Worm (Caenorhabditis elegans) whole organism, young adult: ENCODE measurements around the gene cdh-9.
A peak's percentile ranks its signal among the peaks of the same experiment; 100 is the strongest.

Source experiments
- C06A6.2 ChIP-seq: fragments of 200-800 bp; sonication (Bioruptor generic); conservative IDR thresholded peaks from 2 replicates; pipeline ENCODE4 v1.3.6; 2022; ENCODE audit warnings: missing genetic modification characterization, missing compliant biosample characterization
- F23B12.7 ChIP-seq: sonication (generic microtip); optimal IDR thresholded peaks from 2 replicates; lab custom pipeline; 2017; ENCODE audit warnings: missing genetic modification characterization, mild to moderate bottlenecking, missing compliant biosample characterization, antibody characterized with exemption, moderate library complexity; ENCODE audit not compliant: insufficient read depth
- F37B4.10 ChIP-seq: fragments of 200-800 bp; sonication (Bioruptor generic); IDR thresholded peaks from 2 replicates; pipeline ENCODE4 v1.3.6; 2022; ENCODE audit warnings: missing genetic modification characterization, missing compliant biosample characterization
- F39B2.1 ChIP-seq: fragments of 200-800 bp; sonication (Bioruptor generic); IDR thresholded peaks from 2 replicates; pipeline ENCODE4 v1.3.6; 2022; ENCODE audit warnings: missing genetic modification reagents, missing genetic modification characterization, missing compliant biosample characterization
- T07F8.4 ChIP-seq: sonication (generic microtip); optimal IDR thresholded peaks from 2 replicates; lab custom pipeline; 2016; ENCODE audit warnings: mild to moderate bottlenecking, missing genetic modification characterization, moderate library complexity, missing compliant biosample characterization
- Y53F4B.3 ChIP-seq: fragments of 200-800 bp; sonication (Bioruptor generic); IDR thresholded peaks from 2 replicates; pipeline ENCODE4 v1.3.6; 2022; ENCODE audit warnings: missing genetic modification reagents, missing genetic modification characterization, missing compliant biosample characterization
- ZK185.1 ChIP-seq: sonication (generic microtip); optimal IDR thresholded peaks from 2 replicates; lab custom pipeline; 2016; ENCODE audit warnings: mild to moderate bottlenecking, missing genetic modification characterization, missing compliant biosample characterization; ENCODE audit not compliant: poor library complexity, severe bottlenecking
- attf-5 ChIP-seq: fragments of 200-800 bp; sonication (Bioruptor generic); optimal IDR thresholded peaks from 2 replicates; lab custom pipeline; 2018; ENCODE audit warnings: mild to moderate bottlenecking, missing genetic modification characterization, missing compliant biosample characterization
- attf-6 ChIP-seq: fragments of 200-800 bp; sonication (Bioruptor generic); IDR thresholded peaks from 2 replicates; pipeline ENCODE4 v1.3.6; 2022; ENCODE audit warnings: missing genetic modification reagents, missing genetic modification characterization, missing compliant biosample characterization
- bed-1 ChIP-seq: fragments of 200-800 bp; sonication (Bioruptor generic); IDR thresholded peaks from 2 replicates; pipeline ENCODE4 v1.3.6; 2022; ENCODE audit warnings: missing genetic modification reagents, missing genetic modification characterization, missing compliant biosample characterization
- cebp-2 ChIP-seq: fragments of 200-800 bp; sonication (Bioruptor generic); IDR thresholded peaks from 2 replicates; pipeline ENCODE4 v1.3.6; 2022; ENCODE audit warnings: missing genetic modification characterization, missing compliant biosample characterization
- ceh-100 ChIP-seq: fragments of 200-800 bp; sonication (Bioruptor generic); IDR thresholded peaks from 2 replicates; pipeline ENCODE4 v1.3.6; 2022; ENCODE audit warnings: missing genetic modification reagents, missing genetic modification characterization, missing compliant biosample characterization
- dox-1 ChIP-seq: fragments of 200-800 bp; sonication (Bioruptor generic); IDR thresholded peaks from 2 replicates; pipeline ENCODE4 v1.3.6; 2022; ENCODE audit warnings: missing genetic modification reagents, missing genetic modification characterization, missing compliant biosample characterization
- efl-1 ChIP-seq: fragments of 150-350 bp; optimal IDR thresholded peaks from 2 replicates; lab custom pipeline; 2014; ENCODE audit warnings: missing biosample characterization, missing genetic modification reagents, missing genetic modification characterization
- ets-4 ChIP-seq: fragments of 200-800 bp; sonication (Bioruptor generic); optimal IDR thresholded peaks from 2 replicates; lab custom pipeline; 2018; ENCODE audit warnings: mild to moderate bottlenecking, missing genetic modification characterization, missing compliant biosample characterization
- fkh-3 ChIP-seq: sonication (generic microtip); optimal IDR thresholded peaks from 2 replicates; lab custom pipeline; 2016; ENCODE audit warnings: mild to moderate bottlenecking, missing genetic modification characterization, missing compliant biosample characterization
- him-1 ChIP-seq: sonication (generic microtip); optimal IDR thresholded peaks from 2 replicates; lab custom pipeline; 2016; ENCODE audit warnings: missing genotype, missing genetic modification reagents, missing genetic modification characterization, missing compliant biosample characterization
- hlh-12 ChIP-seq: sonication (generic microtip); optimal IDR thresholded peaks from 2 replicates; lab custom pipeline; 2016; ENCODE audit warnings: missing genetic modification characterization, missing compliant biosample characterization
- hlh-26 ChIP-seq: fragments of 200-800 bp; sonication (Bioruptor generic); conservative IDR thresholded peaks from 2 replicates; pipeline ENCODE4 v1.3.6; 2022; ENCODE audit warnings: missing genetic modification reagents, missing genetic modification characterization, missing compliant biosample characterization
- hmg-20 ChIP-seq: fragments of 200-800 bp; sonication (Bioruptor generic); IDR thresholded peaks from 2 replicates; pipeline ENCODE4 v1.3.6; 2022; ENCODE audit warnings: missing genetic modification reagents, missing genetic modification characterization, missing compliant biosample characterization
- let-607 ChIP-seq, 2 experiments: fragments of 200-800 bp in 1 of 2; sonication (Bioruptor generic) in 1 of 2; sonication (generic microtip) in 1 of 2; optimal IDR thresholded peaks; 2 replicates each; lab custom pipeline; 2016 to 2018; ENCODE audit warnings: mild to moderate bottlenecking in 2 of 2, missing compliant biosample characterization in 2 of 2, missing genetic modification characterization in 2 of 2, moderate library complexity in 2 of 2, missing genotype in 1 of 2
- lin-26 ChIP-seq: fragments of 200-800 bp; sonication (Bioruptor generic); IDR thresholded peaks from 2 replicates; pipeline ENCODE4 v1.3.6; 2022; ENCODE audit warnings: missing genetic modification reagents, missing genetic modification characterization, missing compliant biosample characterization
- madf-3 ChIP-seq: fragments of 200-800 bp; sonication (Bioruptor generic); IDR thresholded peaks from 2 replicates; pipeline ENCODE4 v1.3.6; 2022; ENCODE audit warnings: missing genetic modification reagents, missing genetic modification characterization, missing compliant biosample characterization
- mcd-1 ChIP-seq: fragments of 200-800 bp; sonication (Bioruptor generic); IDR thresholded peaks from 2 replicates; pipeline ENCODE4 v1.3.6; 2022; ENCODE audit warnings: missing genetic modification reagents, missing genetic modification characterization, missing compliant biosample characterization
- mes-4 ChIP-seq: sonication (generic microtip); optimal IDR thresholded peaks from 2 replicates; lab custom pipeline; 2016; ENCODE audit warnings: missing genotype, missing genetic modification characterization, missing compliant biosample characterization
- mxl-1 ChIP-seq: sonication (generic microtip); optimal IDR thresholded peaks from 2 replicates; lab custom pipeline; 2016; ENCODE audit warnings: missing genetic modification characterization, missing compliant biosample characterization
- nfya-1 ChIP-seq: sonication (generic microtip); optimal IDR thresholded peaks from 2 replicates; lab custom pipeline; 2017; ENCODE audit warnings: antibody characterized with exemption, missing compliant biosample characterization, missing genetic modification characterization, borderline replicate concordance; ENCODE audit not compliant: insufficient read depth
- nfya-2 ChIP-seq: fragments of 200-800 bp; sonication (Bioruptor generic); IDR thresholded peaks from 2 replicates; pipeline ENCODE4 v1.3.6; 2022; ENCODE audit warnings: missing genetic modification reagents, missing genetic modification characterization, missing compliant biosample characterization
- nhr-120 ChIP-seq: fragments of 200-800 bp; sonication (Bioruptor generic); IDR thresholded peaks from 2 replicates; pipeline ENCODE4 v1.3.6; 2022; ENCODE audit warnings: missing genetic modification characterization, missing compliant biosample characterization
- nhr-179 ChIP-seq: sonication (generic microtip); optimal IDR thresholded peaks from 2 replicates; lab custom pipeline; 2016; ENCODE audit warnings: mild to moderate bottlenecking, missing genetic modification characterization, missing compliant biosample characterization
- nhr-80 ChIP-seq: sonication (generic microtip); optimal IDR thresholded peaks from 2 replicates; lab custom pipeline; 2016; ENCODE audit warnings: missing genetic modification characterization, missing compliant biosample characterization
- nhr-90 ChIP-seq: sonication (generic microtip); optimal IDR thresholded peaks from 2 replicates; lab custom pipeline; 2016; ENCODE audit warnings: missing genotype, mild to moderate bottlenecking, missing genetic modification characterization, missing compliant biosample characterization
- pbrm-1 ChIP-seq: fragments of 200-800 bp; sonication (Bioruptor generic); IDR thresholded peaks from 2 replicates; pipeline ENCODE4 v1.3.6; 2022; ENCODE audit warnings: missing genetic modification reagents, missing genetic modification characterization, missing compliant biosample characterization
- pha-4 ChIP-seq: fragments of 150-350 bp; sonication (generic microtip); optimal IDR thresholded peaks from 2 replicates; lab custom pipeline; 2014; ENCODE audit warnings: missing biosample characterization, missing genetic modification reagents, missing genetic modification characterization
- rcor-1 ChIP-seq: fragments of 200-800 bp; sonication (Bioruptor generic); IDR thresholded peaks from 2 replicates; pipeline ENCODE4 v1.3.6; 2022; ENCODE audit warnings: missing genetic modification reagents, missing genetic modification characterization, missing compliant biosample characterization
- repo-1 ChIP-seq: sonication (generic microtip); optimal IDR thresholded peaks from 2 replicates; lab custom pipeline; 2017; ENCODE audit warnings: mild to moderate bottlenecking, missing genetic modification characterization, missing compliant biosample characterization
- sea-2 ChIP-seq: fragments of 200-800 bp; sonication (Bioruptor generic); IDR thresholded peaks from 2 replicates; pipeline ENCODE4 v1.3.6; 2022; ENCODE audit warnings: missing genetic modification characterization, missing compliant biosample characterization
- snpc-1.1 ChIP-seq: sonication (generic microtip); optimal IDR thresholded peaks from 2 replicates; lab custom pipeline; 2017; ENCODE audit warnings: missing genetic modification characterization, mild to moderate bottlenecking, missing compliant biosample characterization, antibody characterized with exemption, moderate library complexity, missing genotype, missing genetic modification reagents; ENCODE audit not compliant: insufficient read depth
- snpc-1.3 ChIP-seq: sonication (generic microtip); optimal IDR thresholded peaks from 2 replicates; lab custom pipeline; 2017; ENCODE audit warnings: missing genetic modification characterization, mild to moderate bottlenecking, missing compliant biosample characterization, antibody characterized with exemption, moderate library complexity, missing genotype, missing genetic modification reagents; ENCODE audit not compliant: insufficient read depth
- snpc-3.4 ChIP-seq: sonication (generic microtip); optimal IDR thresholded peaks from 2 replicates; lab custom pipeline; 2017; ENCODE audit warnings: missing genetic modification characterization, mild to moderate bottlenecking, missing compliant biosample characterization, antibody characterized with exemption, moderate library complexity, missing genotype, missing genetic modification reagents
- sptf-2 ChIP-seq: fragments of 200-800 bp; sonication (Bioruptor generic); optimal IDR thresholded peaks from 2 replicates; lab custom pipeline; 2018; ENCODE audit warnings: mild to moderate bottlenecking, missing genetic modification characterization, missing compliant biosample characterization
- tbx-9 ChIP-seq: sonication (generic microtip); optimal IDR thresholded peaks from 2 replicates; lab custom pipeline; 2016; ENCODE audit warnings: borderline replicate concordance, missing genetic modification characterization, inconsistent platforms, missing compliant biosample characterization
- unc-130 ChIP-seq: sonication (generic microtip); optimal IDR thresholded peaks from 2 replicates; lab custom pipeline; 2016; ENCODE audit warnings: missing genetic modification reagents, missing genetic modification characterization, missing compliant biosample characterization
- xnd-1 ChIP-seq: sonication (generic microtip); optimal IDR thresholded peaks from 2 replicates; lab custom pipeline; 2016; ENCODE audit warnings: missing genotype, missing genetic modification reagents, missing genetic modification characterization, missing compliant biosample characterization
- zim-3 ChIP-seq: sonication (generic microtip); optimal IDR thresholded peaks from 2 replicates; lab custom pipeline; 2017; ENCODE audit warnings: mild to moderate bottlenecking, missing genetic modification characterization, moderate library complexity, missing compliant biosample characterization
- ztf-28 ChIP-seq: fragments of 200-800 bp; sonication (Bioruptor generic); IDR thresholded peaks from 2 replicates; pipeline ENCODE4 v1.3.6; 2022; ENCODE audit warnings: missing genetic modification reagents, missing genetic modification characterization, missing compliant biosample characterization
- ztf-6 ChIP-seq: fragments of 200-800 bp; sonication (Bioruptor generic); IDR thresholded peaks from 2 replicates; pipeline ENCODE4 v1.3.6; 2022; ENCODE audit warnings: missing genetic modification reagents, missing genetic modification characterization, missing compliant biosample characterization

The cdh-9 gene

ce11 chrX:16612293-16612946 lies 17.4 kb downstream of the cdh-9 start (continued):
- TF ChIP-seq Y53F4B.3 (no peak), nhr-80 (peak; percentile 98), snpc-1.3 (peak; percentile 23), him-1 (tag; lab: Kevin White, UChicago) (no peak), xnd-1 (no peak), fkh-3 (tag; lab: Kevin White, UChicago) (no peak), lin-26 (GFP tag; lab: Robert Waterston, UW) (no peak; the same call in 1 of the 2 replicates), sea-2 (GFP tag; lab: Robert Waterston, UW) (no peak), mxl-1 (tag; lab: Kevin White, UChicago) (no peak), bed-1 (GFP tag; lab: Robert Waterston, UW) (0 out of 2 replicates have a peak, but pooled peaks have one; percentile 39), efl-1 (no peak), let-607 (tag; optimal IDR thresholded peaks at IDR 0.05; lab: Kevin White, UChicago) (peak; percentile 72 to 79), ZK185.1 (tag; lab: Kevin White, UChicago) (peak; percentile 70), ztf-6 (0 out of 2 replicates have a peak, but pooled peaks have one; percentile 53), cebp-2 (GFP tag; lab: Robert Waterston, UW) (peak; percentile 80; the same call in 1 of the 2 replicates), pha-4 (tag; lab: Kevin White, UChicago) (peak; percentile 83), nfya-2 (GFP tag; lab: Robert Waterston, UW) (no peak), rcor-1 (peak; percentile 56), pbrm-1 (GFP tag; lab: Robert Waterston, UW) (peak; percentile 92), hlh-12 (tag; lab: Kevin White, UChicago) (no peak), hlh-26 (no peak), sptf-2 (GFP tag; lab: Kevin White, UChicago) (peak; percentile 73), nfya-1 (tag; lab: Kevin White, UChicago) (no peak), attf-6 (GFP tag; lab: Robert Waterston, UW) (no peak), F23B12.7 (tag; lab: Kevin White, UChicago) (peak; percentile 59), C06A6.2 (GFP tag; lab: Robert Waterston, UW) (peak; percentile 78), snpc-1.1 (tag; lab: Kevin White, UChicago) (peak; percentile 15), T07F8.4 (tag; lab: Kevin White, UChicago) (no peak), mes-4 (tag; lab: Kevin White, UChicago) (no peak), mcd-1 (GFP tag; lab: Robert Waterston, UW) (peak; percentile 67), snpc-3.4 (tag; lab: Kevin White, UChicago) (no peak), F39B2.1 (no peak), ztf-28 (GFP tag; lab: Robert Waterston, UW) (no peak), ets-4 (GFP tag; lab: Kevin White, UChicago) (peak; percentile 83), zim-3 (tag; lab: Kevin White, UChicago) (peak; percentile 12), madf-3 (GFP tag; lab: Robert Waterston, UW) (0 out of 2 replicates have a peak, but pooled peaks have one; percentile 52), F37B4.10 (GFP tag; lab: Robert Waterston, UW) (no peak), unc-130 (no peak), tbx-9 (tag; lab: Kevin White, UChicago) (no peak), repo-1 (tag; lab: Kevin White, UChicago) (peak; percentile 81), nhr-90 (tag; lab: Kevin White, UChicago) (peak; percentile 92), hmg-20 (GFP tag; lab: Robert Waterston, UW) (0 out of 2 replicates have a peak, but pooled peaks have one; percentile 33), ceh-100 (no peak), nhr-120 (GFP tag; lab: Robert Waterston, UW) (no peak), dox-1 (GFP tag; lab: Robert Waterston, UW) (peak; percentile 89), attf-5 (GFP tag; lab: Kevin White, UChicago) (peak; percentile 96), nhr-179 (tag; lab: Kevin White, UChicago) (no peak)
